Worm (Caenorhabditis elegans) whole organism, late embryonic: Measurements from ENCODE around the gene srh-63.

Experiments used
- C38D4.7 ChIP-seq: fragments of 200-800 bp; sonication (Bioruptor generic); optimal IDR thresholded peaks from 2 replicates; lab custom pipeline; 2018; ENCODE audit warnings: mild to moderate bottlenecking, missing genetic modification characterization, moderate library complexity, missing compliant biosample characterization
- ceh-22 ChIP-seq: sonication (generic microtip); optimal IDR thresholded peaks from 2 replicates; lab custom pipeline; 2017; ENCODE audit warnings: missing biosample characterization, missing genetic modification characterization
- elt-2 ChIP-seq: sonication (generic microtip); optimal IDR thresholded peaks from 2 replicates; lab custom pipeline; 2016; ENCODE audit warnings: missing genetic modification reagents, missing genetic modification characterization, missing compliant biosample characterization
- fkh-10 ChIP-seq: fragments of 150-350 bp; optimal IDR thresholded peaks from 2 replicates; lab custom pipeline; 2014; ENCODE audit warnings: missing biosample characterization, missing genetic modification reagents, missing genetic modification characterization
- hlh-30 ChIP-seq: sonication (generic microtip); optimal IDR thresholded peaks from 2 replicates; lab custom pipeline; 2017; ENCODE audit warnings: antibody characterized with exemption, missing genetic modification characterization, missing compliant biosample characterization; ENCODE audit not compliant: insufficient read depth
- pqm-1 ChIP-seq: sonication (generic microtip); optimal IDR thresholded peaks from 2 replicates; lab custom pipeline; 2016; ENCODE audit warnings: missing genetic modification characterization, missing compliant biosample characterization
- tbx-2 ChIP-seq: sonication (generic microtip); optimal IDR thresholded peaks from 2 replicates; lab custom pipeline; 2016; ENCODE audit warnings: missing genetic modification characterization, missing compliant biosample characterization

- TF ChIP-seq pqm-1 (tag; lab: Kevin White, UChicago) (no peak), ceh-22 (no peak), C38D4.7 (no peak), fkh-10 (GFP tag; lab: Kevin White, UChicago) (no peak), tbx-2 (tag; lab: Kevin White, UChicago) (no peak), elt-2 (tag; lab: Kevin White, UChicago) (no peak), hlh-30 (tag; lab: Kevin White, UChicago) (no peak)
These were observed 25.6 kb downstream of the srh-63 start, which contains the start of gene T27E7.9 for ce11 chrIV:14549308-14549707.
